Worm (Caenorhabditis elegans) whole organism, young adult: ENCODE results near the gene cwn-1.
A peak's percentile ranks its signal among the peaks of the same experiment; 100 is the strongest.

Experiments used
- B0035.1 ChIP-seq: sonication (generic microtip); optimal IDR thresholded peaks from 2 replicates; lab custom pipeline; 2016; ENCODE audit warnings: missing genetic modification characterization, mild to moderate bottlenecking, missing compliant biosample characterization, missing genotype, missing genetic modification reagents
- F33H1.4 ChIP-seq: fragments of 200-800 bp; sonication (Bioruptor generic); IDR thresholded peaks from 2 replicates; pipeline ENCODE4 v1.3.6; 2022; ENCODE audit warnings: missing genetic modification reagents, missing genetic modification characterization, missing compliant biosample characterization
- F39B2.1 ChIP-seq: fragments of 200-800 bp; sonication (Bioruptor generic); IDR thresholded peaks from 2 replicates; pipeline ENCODE4 v1.3.6; 2022; ENCODE audit warnings: missing genetic modification reagents, missing genetic modification characterization, missing compliant biosample characterization
- F49E8.2 ChIP-seq: sonication (generic microtip); optimal IDR thresholded peaks from 3 replicates; lab custom pipeline; 2017; ENCODE audit warnings: missing genetic modification characterization, mild to moderate bottlenecking, missing compliant biosample characterization, antibody characterized with exemption, moderate library complexity; ENCODE audit not compliant: insufficient read depth
- F52B5.7 ChIP-seq: sonication (generic microtip); optimal IDR thresholded peaks from 2 replicates; lab custom pipeline; 2016; ENCODE audit warnings: mild to moderate bottlenecking, missing genetic modification characterization, missing compliant biosample characterization
- F55B11.4 ChIP-seq: sonication (generic microtip); optimal IDR thresholded peaks from 2 replicates; lab custom pipeline; 2016; ENCODE audit warnings: missing compliant biosample characterization, missing genetic modification characterization, borderline replicate concordance; ENCODE audit not compliant: insufficient read depth
- F57C9.4 ChIP-seq: sonication (generic microtip); optimal IDR thresholded peaks from 2 replicates; lab custom pipeline; 2017; ENCODE audit warnings: mild to moderate bottlenecking, missing genetic modification characterization, missing compliant biosample characterization
- T07F8.4 ChIP-seq: sonication (generic microtip); optimal IDR thresholded peaks from 2 replicates; lab custom pipeline; 2016; ENCODE audit warnings: mild to moderate bottlenecking, missing genetic modification characterization, moderate library complexity, missing compliant biosample characterization
- T26A5.8 ChIP-seq: sonication (generic microtip); optimal IDR thresholded peaks from 2 replicates; lab custom pipeline; 2016; ENCODE audit warnings: missing genetic modification characterization, missing compliant biosample characterization
- Y79H2A.3 ChIP-seq: fragments of 200-800 bp; sonication (Bioruptor generic); conservative IDR thresholded peaks from 2 replicates; pipeline ENCODE4 v1.3.6; 2022; ENCODE audit warnings: missing genetic modification reagents, missing genetic modification characterization, missing compliant biosample characterization
- aptf-2 ChIP-seq: fragments of 200-800 bp; sonication (Bioruptor generic); conservative IDR thresholded peaks from 2 replicates; pipeline ENCODE4 v1.3.6; 2022; ENCODE audit warnings: missing genetic modification reagents, missing genetic modification characterization, missing compliant biosample characterization
- attf-3 ChIP-seq: fragments of 200-800 bp; sonication (Bioruptor generic); conservative IDR thresholded peaks from 2 replicates; pipeline ENCODE4 v1.3.6; 2022; ENCODE audit warnings: missing genetic modification reagents, missing genetic modification characterization, missing compliant biosample characterization
- attf-5 ChIP-seq: fragments of 200-800 bp; sonication (Bioruptor generic); optimal IDR thresholded peaks from 2 replicates; lab custom pipeline; 2018; ENCODE audit warnings: mild to moderate bottlenecking, missing genetic modification characterization, missing compliant biosample characterization
- cebp-2 ChIP-seq: fragments of 200-800 bp; sonication (Bioruptor generic); IDR thresholded peaks from 2 replicates; pipeline ENCODE4 v1.3.6; 2022; ENCODE audit warnings: missing genetic modification characterization, missing compliant biosample characterization
- ceh-100 ChIP-seq: fragments of 200-800 bp; sonication (Bioruptor generic); IDR thresholded peaks from 2 replicates; pipeline ENCODE4 v1.3.6; 2022; ENCODE audit warnings: missing genetic modification reagents, missing genetic modification characterization, missing compliant biosample characterization
- chd-7 ChIP-seq: sonication (generic microtip); optimal IDR thresholded peaks from 2 replicates; lab custom pipeline; 2016; ENCODE audit warnings: mild to moderate bottlenecking, missing genetic modification characterization, moderate library complexity, missing compliant biosample characterization
- dpff-1 ChIP-seq: sonication (generic microtip); optimal IDR thresholded peaks from 2 replicates; lab custom pipeline; 2017; ENCODE audit warnings: mild to moderate bottlenecking, missing genetic modification characterization, missing compliant biosample characterization
- dpl-1 ChIP-seq: fragments of 150-350 bp; optimal IDR thresholded peaks from 2 replicates; lab custom pipeline; 2014; ENCODE audit warnings: missing biosample characterization, missing genetic modification reagents, missing genetic modification characterization
- efl-1 ChIP-seq: fragments of 150-350 bp; optimal IDR thresholded peaks from 2 replicates; lab custom pipeline; 2014; ENCODE audit warnings: missing biosample characterization, missing genetic modification reagents, missing genetic modification characterization
- egrh-3 ChIP-seq: fragments of 200-800 bp; sonication (Bioruptor generic); IDR thresholded peaks from 2 replicates; pipeline ENCODE4 v1.3.6; 2022; ENCODE audit warnings: missing genetic modification reagents, missing genetic modification characterization, missing compliant biosample characterization
- fkh-3 ChIP-seq: sonication (generic microtip); optimal IDR thresholded peaks from 2 replicates; lab custom pipeline; 2016; ENCODE audit warnings: mild to moderate bottlenecking, missing genetic modification characterization, missing compliant biosample characterization
- him-1 ChIP-seq: sonication (generic microtip); optimal IDR thresholded peaks from 2 replicates; lab custom pipeline; 2016; ENCODE audit warnings: missing genotype, missing genetic modification reagents, missing genetic modification characterization, missing compliant biosample characterization
- hmg-1.2 ChIP-seq: fragments of 200-800 bp; sonication (Bioruptor generic); IDR thresholded peaks from 2 replicates; pipeline ENCODE4 v1.3.6; 2022; ENCODE audit warnings: missing genetic modification reagents, missing genetic modification characterization, missing compliant biosample characterization
- lag-1 ChIP-seq: fragments of 200-800 bp; sonication (Bioruptor generic); IDR thresholded peaks from 2 replicates; pipeline ENCODE4 v1.3.6; 2022; ENCODE audit warnings: missing genetic modification reagents, missing genetic modification characterization, missing compliant biosample characterization
- let-607 ChIP-seq, 2 experiments: fragments of 200-800 bp in 1 of 2; sonication (Bioruptor generic) in 1 of 2; sonication (generic microtip) in 1 of 2; optimal IDR thresholded peaks; 2 replicates each; lab custom pipeline; 2016 to 2018; ENCODE audit warnings: mild to moderate bottlenecking in 2 of 2, missing compliant biosample characterization in 2 of 2, missing genetic modification characterization in 2 of 2, moderate library complexity in 2 of 2, missing genotype in 1 of 2
- lin-40 ChIP-seq: sonication (generic microtip); optimal IDR thresholded peaks from 2 replicates; lab custom pipeline; 2016; ENCODE audit warnings: missing genetic modification characterization, mild to moderate bottlenecking, missing compliant biosample characterization, missing genotype, missing genetic modification reagents
- madf-3 ChIP-seq: fragments of 200-800 bp; sonication (Bioruptor generic); IDR thresholded peaks from 2 replicates; pipeline ENCODE4 v1.3.6; 2022; ENCODE audit warnings: missing genetic modification reagents, missing genetic modification characterization, missing compliant biosample characterization
- mcd-1 ChIP-seq: fragments of 200-800 bp; sonication (Bioruptor generic); IDR thresholded peaks from 2 replicates; pipeline ENCODE4 v1.3.6; 2022; ENCODE audit warnings: missing genetic modification reagents, missing genetic modification characterization, missing compliant biosample characterization
- nfya-2 ChIP-seq: fragments of 200-800 bp; sonication (Bioruptor generic); IDR thresholded peaks from 2 replicates; pipeline ENCODE4 v1.3.6; 2022; ENCODE audit warnings: missing genetic modification reagents, missing genetic modification characterization, missing compliant biosample characterization
- nfyb-1 ChIP-seq: fragments of 200-800 bp; sonication (Bioruptor generic); IDR thresholded peaks from 2 replicates; pipeline ENCODE4 v1.3.6; 2022; ENCODE audit warnings: missing genetic modification reagents, missing genetic modification characterization, missing compliant biosample characterization
- pbrm-1 ChIP-seq: fragments of 200-800 bp; sonication (Bioruptor generic); IDR thresholded peaks from 2 replicates; pipeline ENCODE4 v1.3.6; 2022; ENCODE audit warnings: missing genetic modification reagents, missing genetic modification characterization, missing compliant biosample characterization
- rcor-1 ChIP-seq: fragments of 200-800 bp; sonication (Bioruptor generic); IDR thresholded peaks from 2 replicates; pipeline ENCODE4 v1.3.6; 2022; ENCODE audit warnings: missing genetic modification reagents, missing genetic modification characterization, missing compliant biosample characterization
- snpc-3.4 ChIP-seq: sonication (generic microtip); optimal IDR thresholded peaks from 2 replicates; lab custom pipeline; 2017; ENCODE audit warnings: missing genetic modification characterization, mild to moderate bottlenecking, missing compliant biosample characterization, antibody characterized with exemption, moderate library complexity, missing genotype, missing genetic modification reagents
- somi-1 ChIP-seq: fragments of 200-800 bp; sonication (Bioruptor generic); optimal IDR thresholded peaks from 2 replicates; lab custom pipeline; 2018; ENCODE audit warnings: mild to moderate bottlenecking, missing genetic modification characterization, missing compliant biosample characterization
- tbx-9 ChIP-seq: sonication (generic microtip); optimal IDR thresholded peaks from 2 replicates; lab custom pipeline; 2016; ENCODE audit warnings: borderline replicate concordance, missing genetic modification characterization, inconsistent platforms, missing compliant biosample characterization
- unc-62 ChIP-seq: fragments of 150-350 bp; optimal IDR thresholded peaks from 2 replicates; lab custom pipeline; 2014; ENCODE audit warnings: missing biosample characterization, missing genetic modification reagents, missing genetic modification characterization
- ztf-25 ChIP-seq: fragments of 200-800 bp; sonication (Bioruptor generic); IDR thresholded peaks from 2 replicates; pipeline ENCODE4 v1.3.6; 2022; ENCODE audit warnings: missing genetic modification reagents, missing genetic modification characterization, missing compliant biosample characterization
- ztf-3 ChIP-seq: fragments of 200-800 bp; sonication (Bioruptor generic); optimal IDR thresholded peaks from 2 replicates; lab custom pipeline; 2018; ENCODE audit warnings: mild to moderate bottlenecking, missing genetic modification characterization, missing compliant biosample characterization
- ztf-6 ChIP-seq: fragments of 200-800 bp; sonication (Bioruptor generic); IDR thresholded peaks from 2 replicates; pipeline ENCODE4 v1.3.6; 2022; ENCODE audit warnings: missing genetic modification reagents, missing genetic modification characterization, missing compliant biosample characterization

The cwn-1 gene

ce11 chrII:101176-101575 lies 32.2 kb downstream of the cwn-1 start (continued):
- TF ChIP-seq F33H1.4 (GFP tag; lab: Robert Waterston, UW) (no peak), Y79H2A.3 (GFP tag; lab: Robert Waterston, UW) (no peak), dpl-1 (no peak), madf-3 (GFP tag; lab: Robert Waterston, UW) (0 out of 2 replicates have a peak, but pooled peaks have one; percentile 4), T07F8.4 (tag; lab: Kevin White, UChicago) (no peak), F39B2.1 (GFP tag; lab: Robert Waterston, UW) (no peak), F55B11.4 (tag; lab: Kevin White, UChicago) (no peak), unc-62 (GFP tag; lab: Kevin White, UChicago) (no peak)

- TF ChIP-seq attf-3 (GFP tag; lab: Robert Waterston, UW): peak; percentile 70
- peak; percentile 25; the same call in 1 of the 2 replicates for TF ChIP-seq mcd-1 (GFP tag; lab: Robert Waterston, UW)
These were observed 34.5 kb downstream of the cwn-1 start, which contains the start of gene C50D2.10 for ce11 chrII:98894-99293. TSS of gene C50D2.10 (plus strand) at chrII:99138.

ce11 chrII:97992-98763 lies 35.2 kb downstream of the cwn-1 start, which contains the start of the genes luc-7L3 and sftb-6:
TSS of gene luc-7L3 (minus strand) at chrII:98027.
TSS of gene sftb-6 (plus strand) at chrII:98404.
- TF ChIP-seq aptf-2 (GFP tag; lab: Robert Waterston, UW) (no peak), cebp-2 (GFP tag; lab: Robert Waterston, UW) (no peak), lin-40 (tag; lab: Kevin White, UChicago) (peak; percentile 58), F49E8.2 (tag; lab: Kevin White, UChicago) (no peak), ztf-3 (GFP tag; lab: Kevin White, UChicago) (no peak), F57C9.4 (no peak), T26A5.8 (tag; lab: Kevin White, UChicago) (no peak), ceh-100 (GFP tag; lab: Robert Waterston, UW) (no peak), tbx-9 (no peak), attf-5 (GFP tag; lab: Kevin White, UChicago) (peak; percentile 25), let-607 (tag; optimal IDR thresholded peaks at IDR 0.05; lab: Kevin White, UChicago) (no peak), fkh-3 (no peak), lag-1 (no peak), attf-3 (GFP tag; lab: Robert Waterston, UW) (peak; percentile 98), dpff-1 (no peak), F55B11.4 (tag; lab: Kevin White, UChicago) (no peak), F52B5.7 (no peak), B0035.1 (tag; lab: Kevin White, UChicago) (no peak), Y79H2A.3 (GFP tag; lab: Robert Waterston, UW) (no peak), egrh-3 (GFP tag; lab: Robert Waterston, UW) (no peak), chd-7 (tag; lab: Kevin White, UChicago) (no peak), ztf-6 (no peak), pbrm-1 (no peak)

- TF ChIP-seq rcor-1 (GFP tag; lab: Robert Waterston, UW) (no peak), nfya-2 (GFP tag; lab: Robert Waterston, UW) (no peak), efl-1 (GFP tag; lab: Kevin White, UChicago) (no peak), ztf-25 (GFP tag; lab: Robert Waterston, UW) (no peak), chd-7 (tag; lab: Kevin White, UChicago) (no peak), snpc-3.4 (tag; lab: Kevin White, UChicago) (no peak), somi-1 (no peak), B0035.1 (tag; lab: Kevin White, UChicago) (no peak), hmg-1.2 (no peak), him-1 (tag; lab: Kevin White, UChicago) (no peak), nfyb-1 (GFP tag; lab: Robert Waterston, UW) (no peak)
These were observed 38.2 kb downstream of the cwn-1 start, which contains the start of gene C50D2.7 for ce11 chrII:95177-95576. TSS of gene C50D2.7 (minus strand) at chrII:95277.
